Worm (Caenorhabditis elegans): ENCODE measurements around the gene Y4C6A.4.

Gene Y4C6A.4

DNA sequence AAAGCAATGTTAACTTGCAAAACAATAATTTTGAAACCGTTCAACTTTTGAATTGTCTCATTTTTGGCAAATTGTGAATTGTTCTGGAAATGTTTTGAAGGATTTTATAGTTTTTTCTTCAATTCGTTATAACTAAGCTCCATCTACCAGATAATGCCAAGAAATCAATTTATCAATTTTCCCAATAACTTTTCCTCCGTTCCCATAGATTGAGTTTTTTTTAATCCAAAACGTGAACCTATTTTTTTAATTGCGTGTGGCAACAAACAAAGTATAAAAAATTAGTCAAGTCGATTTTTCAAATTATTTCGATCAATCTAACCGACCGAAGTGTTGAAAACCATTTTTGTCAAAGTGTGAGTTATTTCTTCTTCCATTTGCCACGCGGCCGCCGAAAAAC is at the start of gene Y4C6A.4:
TSS of gene Y4C6A.4 (plus strand) at position 301 of the 400 bp plus-strand sequence.
- TF ChIP-seq lsy-2 (tag; optimal IDR thresholded peaks at IDR 0.05) (no peak), gmeb-1 (tag; optimal IDR thresholded peaks at IDR 0.05) (no peak), alr-1 (tag; optimal IDR thresholded peaks at IDR 0.05) (no peak), nhr-11 (tag; optimal IDR thresholded peaks at IDR 0.05) (no peak), unc-55 (GFP tag; optimal IDR thresholded peaks at IDR 0.05) (no peak), elt-3 (tag; optimal IDR thresholded peaks at IDR 0.05) (no peak), nhr-23 (tag; optimal IDR thresholded peaks at IDR 0.05) (no peak)

DNA sequence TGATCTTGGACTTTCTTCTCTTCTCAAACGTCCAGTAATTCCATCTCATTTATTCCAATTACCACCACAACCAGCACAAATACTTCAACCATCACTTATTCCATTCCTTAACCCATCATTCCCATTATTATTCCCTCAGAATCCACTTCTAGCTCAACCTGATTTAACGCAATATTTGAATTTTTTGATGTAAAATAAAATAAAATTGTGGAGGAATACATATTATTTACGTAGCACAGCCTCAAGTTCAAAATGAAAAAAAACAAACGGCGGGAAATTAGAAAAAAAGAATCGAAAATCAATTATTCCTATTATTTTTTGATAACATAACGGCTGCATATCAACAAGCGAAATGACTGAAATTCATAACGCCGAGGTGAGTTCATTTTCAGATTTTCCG is 47.4 kb upstream of the Y4C6A.4 start, which contains the start of gene ZK616.61:
TSS of gene ZK616.61 (plus strand) at position 301 of the 400 bp plus-strand sequence.
- no peak for TF ChIP-seq nhr-237 (tag; optimal IDR thresholded peaks at IDR 0.05)
- no peak for TF ChIP-seq mbf-1 (tag; optimal IDR thresholded peaks at IDR 0.05)
- TF ChIP-seq nhr-12 (tag; optimal IDR thresholded peaks at IDR 0.05): no peak
- no peak for TF ChIP-seq fos-1 (tag; optimal IDR thresholded peaks at IDR 0.05)
- TF ChIP-seq sma-9 (GFP tag; optimal IDR thresholded peaks at IDR 0.05): no peak
- no peak for TF ChIP-seq sma-9 (tag; optimal IDR thresholded peaks at IDR 0.05)
- TF ChIP-seq ceh-82 (tag; optimal IDR thresholded peaks at IDR 0.05): no peak
- TF ChIP-seq unc-62 (GFP tag; optimal IDR thresholded peaks at IDR 0.05): no peak
- no peak for TF ChIP-seq elt-3 (tag; optimal IDR thresholded peaks at IDR 0.05)
- no peak for TF ChIP-seq C34F6.9 (tag; optimal IDR thresholded peaks at IDR 0.05)
- TF ChIP-seq mab-5 (tag; optimal IDR thresholded peaks at IDR 0.05): no peak
- TF ChIP-seq F13H6.1 (tag; optimal IDR thresholded peaks at IDR 0.05): no peak

DNA sequence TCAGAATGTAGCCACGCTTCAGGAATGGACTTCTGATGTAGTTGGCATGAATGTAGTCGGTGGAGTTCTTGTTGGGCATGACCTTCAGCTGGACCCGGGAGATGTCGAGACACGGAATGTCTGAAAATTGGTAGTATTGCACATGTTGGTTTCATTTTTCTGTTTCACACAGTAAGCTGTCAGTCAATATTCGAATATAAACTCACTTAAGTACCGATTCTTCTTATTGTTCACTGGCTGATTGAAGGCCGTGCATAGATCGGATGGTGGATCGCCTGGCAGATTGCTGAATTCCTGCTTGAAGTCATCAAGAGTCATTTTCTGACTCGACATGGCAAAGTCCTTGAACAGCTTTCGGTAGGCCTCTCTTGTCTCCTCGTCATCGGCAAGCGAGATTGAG is 43.7 kb upstream of the Y4C6A.4 start:
- no peak for TF ChIP-seq nhr-77 (tag; optimal IDR thresholded peaks at IDR 0.05)
- TF ChIP-seq lin-39 (tag; optimal IDR thresholded peaks at IDR 0.05): no peak
- no peak for TF ChIP-seq mdl-1 (tag; optimal IDR thresholded peaks at IDR 0.05)
- TF ChIP-seq elt-1 (tag; optimal IDR thresholded peaks at IDR 0.05): no peak

DNA sequence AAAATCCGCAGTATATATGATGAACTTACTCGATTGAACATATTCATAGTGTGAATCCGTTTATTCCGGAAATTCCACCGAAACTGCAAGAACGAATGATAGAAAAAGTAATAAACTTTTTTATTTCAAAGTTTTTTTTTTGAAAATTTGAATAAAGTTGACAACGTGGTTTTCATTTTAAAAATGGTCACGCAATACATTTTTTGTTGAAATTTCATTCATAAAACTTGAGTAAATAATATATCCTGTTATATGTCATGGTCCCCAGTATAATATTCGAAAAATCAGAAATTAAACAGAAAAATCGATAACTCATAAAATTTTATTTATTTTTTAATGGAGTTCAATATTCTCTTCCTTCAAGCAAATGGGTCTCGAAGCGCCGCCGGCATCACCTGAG is 41.6 kb upstream of the Y4C6A.4 start, which contains the start of gene ZK616.65:
TSS of gene ZK616.65 (minus strand) at position 101 of the 400 bp plus-strand sequence.
- no peak for TF ChIP-seq unc-62 (GFP tag; optimal IDR thresholded peaks at IDR 0.05)
- TF ChIP-seq crh-2 (tag; optimal IDR thresholded peaks at IDR 0.05): no peak
- TF ChIP-seq ceh-16 (tag; optimal IDR thresholded peaks at IDR 0.05): no peak
- TF ChIP-seq nhr-10 (tag; optimal IDR thresholded peaks at IDR 0.05): no peak
- TF ChIP-seq dmd-4 (tag; optimal IDR thresholded peaks at IDR 0.05): no peak
- no peak for TF ChIP-seq elt-1 (tag; optimal IDR thresholded peaks at IDR 0.05)
- no peak for TF ChIP-seq alr-1 (tag; optimal IDR thresholded peaks at IDR 0.05)
- TF ChIP-seq ztf-4 (tag; optimal IDR thresholded peaks at IDR 0.05): no peak
- no peak for TF ChIP-seq lsy-2 (tag; optimal IDR thresholded peaks at IDR 0.05)
- no peak for TF ChIP-seq mbf-1 (tag; optimal IDR thresholded peaks at IDR 0.05)
- TF ChIP-seq nhr-23 (tag; optimal IDR thresholded peaks at IDR 0.05): no peak
- TF ChIP-seq Y55F3AM.14 (GFP tag; optimal IDR thresholded peaks at IDR 0.05): no peak
- TF ChIP-seq peb-1 (tag; optimal IDR thresholded peaks at IDR 0.05): no peak
- TF ChIP-seq blmp-1 (tag; optimal IDR thresholded peaks at IDR 0.05; ENCODE audit: insufficient read depth): no peak

DNA sequence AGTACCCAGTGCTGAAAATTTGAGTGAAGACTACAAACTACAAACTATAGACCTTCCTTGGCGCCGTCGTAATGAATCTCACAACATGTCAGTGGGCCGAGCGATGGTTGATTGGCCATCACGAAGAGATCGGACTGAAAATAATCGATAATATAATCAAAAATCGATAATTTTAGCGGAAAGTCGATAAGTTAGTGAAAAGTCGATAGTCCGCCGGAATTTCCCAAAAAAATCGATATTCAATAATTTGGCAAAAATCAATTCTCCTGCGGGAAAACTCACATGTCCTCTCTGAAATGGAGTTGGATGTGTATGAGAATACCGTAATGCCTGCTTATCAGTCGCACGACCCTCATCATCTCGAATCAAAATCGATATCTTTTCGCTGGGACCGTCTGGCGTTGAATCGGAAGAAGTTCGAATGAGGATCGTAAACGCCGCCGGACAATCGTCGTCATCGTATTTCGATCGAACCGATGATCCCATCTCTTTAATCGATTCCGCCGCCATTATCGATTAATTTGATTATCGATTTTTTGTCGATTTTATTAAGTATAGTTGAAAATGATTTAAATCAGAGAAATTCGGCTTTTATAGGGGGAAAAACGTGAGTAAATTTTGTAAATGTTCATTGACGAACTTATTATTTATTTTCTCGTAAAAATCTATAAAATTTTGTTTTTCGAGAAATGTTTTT is 41.0 kb upstream of the Y4C6A.4 start, which contains the start of gene ZK616.8:
TSS of gene ZK616.8 (minus strand) at position 553 of the 697 bp plus-strand sequence.
- TF ChIP-seq blmp-1 (tag; optimal IDR thresholded peaks at IDR 0.05; ENCODE audit: insufficient read depth) (no peak), crh-2 (tag; optimal IDR thresholded peaks at IDR 0.05) (no peak), ama-1 (optimal IDR thresholded peaks at IDR 0.05) (no peak)

DNA sequence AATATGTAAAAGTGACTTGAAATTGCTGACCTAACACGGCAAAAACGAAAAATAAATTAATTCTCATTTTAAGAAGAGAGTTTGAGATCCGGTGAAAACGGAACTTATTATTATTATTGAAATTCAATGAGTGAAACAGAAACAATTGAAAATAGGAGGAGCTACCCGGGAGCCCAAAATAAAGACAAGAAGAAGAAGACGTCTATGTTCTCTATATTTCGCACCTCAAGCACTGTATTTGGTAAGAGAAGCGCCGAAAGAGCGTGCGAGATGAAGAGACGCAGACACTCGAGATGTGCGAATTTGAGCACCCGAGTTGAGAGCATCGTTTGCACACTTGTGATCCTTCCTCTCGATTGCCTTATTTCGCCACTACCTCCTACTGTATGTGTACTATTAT is 37.1 kb upstream of the Y4C6A.4 start, which contains the start of gene spp-7:
TSS of gene spp-7 (minus strand) at position 101 of the 400 bp plus-strand sequence.
- TF ChIP-seq crh-2 (tag; optimal IDR thresholded peaks at IDR 0.05) (no peak), sma-3 (GFP tag; optimal IDR thresholded peaks at IDR 0.05) (no peak), zag-1 (tag; optimal IDR thresholded peaks at IDR 0.05) (no peak), peb-1 (tag; optimal IDR thresholded peaks at IDR 0.05) (no peak), alr-1 (tag; optimal IDR thresholded peaks at IDR 0.05) (no peak), snpc-4 (tag; optimal IDR thresholded peaks at IDR 0.05) (no peak), mdl-1 (tag; optimal IDR thresholded peaks at IDR 0.05) (no peak)

All from whole organism, L2 larva.